Fruit fly (Drosophila melanogaster) whole organism, wandering third instar larva: Measurements from ENCODE around the gene CG5273.

Experiments used
- Hnf4 ChIP-seq: fragments of 200-800 bp; sonication (Bioruptor generic); optimal IDR thresholded peaks from 2 replicates; lab custom pipeline; 2016; ENCODE audit warnings: missing biosample characterization, mild to moderate bottlenecking, missing genetic modification characterization
- Hr78 ChIP-seq: fragments of >200 bp; optimal IDR thresholded peaks from 2 replicates; lab custom pipeline; 2017; ENCODE audit warnings: missing biosample characterization, missing genetic modification characterization
- Mio ChIP-seq: sonication (Bioruptor generic); optimal IDR thresholded peaks from 2 replicates; lab custom pipeline; 2016; ENCODE audit warnings: missing biosample characterization, missing genetic modification characterization
- OdsH ChIP-seq: fragments of 200-800 bp; sonication (Bioruptor generic); optimal IDR thresholded peaks from 2 replicates; lab custom pipeline; 2016; ENCODE audit warnings: missing biosample characterization, mild to moderate bottlenecking, missing genetic modification characterization
- dl ChIP-seq, 2 experiments: fragments of 175-275, 200-275 bp in 1 of 2; fragments of 200-275 bp in 1 of 2; sonication (Bioruptor generic); optimal IDR thresholded peaks; lab custom pipeline; 2018; ENCODE audit warnings: mild to moderate bottlenecking in 2 of 2, missing biosample characterization in 2 of 2, missing genetic modification characterization in 2 of 2, moderate library complexity in 2 of 2; ENCODE audit not compliant: partially characterized antibody in 2 of 2, insufficient read depth in 1 of 2
- ey ChIP-seq: fragments of 200-800 bp; sonication (Bioruptor generic); optimal IDR thresholded peaks from 2 replicates; lab custom pipeline; 2016; ENCODE audit warnings: missing biosample characterization, missing genetic modification characterization
- foxo ChIP-seq, 2 experiments: fragments of 200-800 bp; sonication (Bioruptor generic); optimal IDR thresholded peaks; 2 replicates in 1 of 2; 3 replicates in 1 of 2; lab custom pipeline; 2016 to 2017; ENCODE audit warnings: missing biosample characterization in 2 of 2, missing genetic modification characterization in 2 of 2
- jim ChIP-seq: fragments of 175-275, 200-325 bp; sonication (Bioruptor generic); optimal IDR thresholded peaks from 2 replicates; lab custom pipeline; 2016; ENCODE audit warnings: missing biosample characterization, mild to moderate bottlenecking, missing genetic modification characterization
- pan ChIP-seq: fragments of >200 bp; optimal IDR thresholded peaks from 2 replicates; lab custom pipeline; 2017
- psq ChIP-seq: fragments of 200-800 bp; sonication (Bioruptor generic); optimal IDR thresholded peaks from 3 replicates; lab custom pipeline; 2017; ENCODE audit warnings: missing biosample characterization, mild to moderate bottlenecking, missing genetic modification characterization, moderate library complexity
- sv ChIP-seq: fragments of 200-800 bp; sonication (Bioruptor generic); optimal IDR thresholded peaks from 3 replicates; lab custom pipeline; 2016; ENCODE audit warnings: missing biosample characterization, missing genetic modification characterization
- tai ChIP-seq: sonication (Bioruptor generic); optimal IDR thresholded peaks from 2 replicates; lab custom pipeline; 2016; ENCODE audit warnings: missing biosample characterization, missing genetic modification characterization
- usp ChIP-seq: fragments of >200 bp; optimal IDR thresholded peaks from 2 replicates; lab custom pipeline; 2017; ENCODE audit warnings: missing biosample characterization, missing genetic modification characterization

DNA sequence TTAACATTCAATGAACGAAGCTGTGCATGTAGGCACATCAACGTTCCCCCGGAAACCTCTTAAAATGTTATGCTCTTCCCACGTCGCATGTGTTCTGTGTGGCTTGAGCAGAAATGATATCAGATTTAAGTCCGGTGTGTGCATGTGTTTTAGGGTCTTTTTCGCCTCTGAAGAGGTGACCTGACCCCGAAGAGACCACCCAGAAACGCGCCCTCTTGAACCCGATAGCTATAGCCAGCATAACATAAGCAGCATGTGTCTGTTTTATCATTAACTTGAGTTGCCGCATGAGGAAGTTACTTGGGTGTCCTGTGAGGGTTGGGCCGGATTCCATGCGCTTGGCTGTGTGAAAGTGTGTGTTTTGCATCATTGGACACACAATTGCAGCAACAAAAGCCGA lies 40.4 kb upstream of the CG5273 start:
- TF ChIP-seq pan, result no peak
- TF ChIP-seq OdsH (GFP tag; lab: Kevin White, UChicago), result no peak
- TF ChIP-seq dl (GFP tag; optimal IDR thresholded peaks at IDR 0.05; lab: Kevin White, UChicago; ENCODE audit: insufficient read depth in 1 of 2, partially characterized antibody in 2 of 2), result no peak
- no peak for TF ChIP-seq ey (GFP tag; lab: Kevin White, UChicago)
- no peak for TF ChIP-seq psq (GFP tag; lab: Kevin White, UChicago)
- no peak for TF ChIP-seq Hr78 (GFP tag; lab: Kevin White, UChicago)
- TF ChIP-seq foxo (GFP tag; optimal IDR thresholded peaks at IDR 0.05; lab: Kevin White, UChicago), result no peak
- no peak for TF ChIP-seq usp (GFP tag; lab: Kevin White, UChicago)
- TF ChIP-seq jim (GFP tag; lab: Kevin White, UChicago), result no peak
- TF ChIP-seq Hnf4 (GFP tag; lab: Kevin White, UChicago), result no peak
- TF ChIP-seq Mio (GFP tag; lab: Kevin White, UChicago), result no peak
- TF ChIP-seq sv (GFP tag; lab: Kevin White, UChicago), result no peak
- TF ChIP-seq tai (GFP tag; lab: Kevin White, UChicago), result no peak
